Worm (Caenorhabditis elegans) whole organism, midembryonic: Measurements from ENCODE around the gene C05D11.8.

Experiments
- T22C8.4 ChIP-seq: fragments of 200-800 bp; sonication (Bioruptor generic); IDR thresholded peaks from 2 replicates; pipeline ENCODE4 v1.3.6; 2022; ENCODE audit warnings: missing genetic modification characterization, missing compliant biosample characterization
- cog-1 ChIP-seq: sonication (generic microtip); optimal IDR thresholded peaks from 2 replicates; lab custom pipeline; 2016; ENCODE audit warnings: missing genetic modification characterization, missing compliant biosample characterization
- flt-1 ChIP-seq: fragments of 200-800 bp; sonication (Bioruptor generic); IDR thresholded peaks from 2 replicates; pipeline ENCODE4 v1.3.6; 2022; ENCODE audit warnings: missing genetic modification characterization, missing compliant biosample characterization
- klf-2 ChIP-seq: fragments of 200-800 bp; sonication (Bioruptor generic); conservative IDR thresholded peaks from 2 replicates; pipeline ENCODE4 v1.3.6; 2022; ENCODE audit warnings: missing genetic modification reagents, missing genetic modification characterization, missing compliant biosample characterization
- med-1 ChIP-seq: sonication (generic microtip); optimal IDR thresholded peaks from 2 replicates; lab custom pipeline; 2017; ENCODE audit warnings: missing genetic modification characterization, mild to moderate bottlenecking, missing compliant biosample characterization, antibody characterized with exemption, missing genetic modification reagents; ENCODE audit not compliant: insufficient read depth
- ref-1 ChIP-seq: fragments of 200-800 bp; sonication (Bioruptor generic); conservative IDR thresholded peaks from 2 replicates; pipeline ENCODE4 v1.3.6; 2022; ENCODE audit warnings: missing genetic modification reagents, missing genetic modification characterization, missing compliant biosample characterization
- tab-1 ChIP-seq: fragments of 200-800 bp; sonication (Bioruptor generic); IDR thresholded peaks from 2 replicates; pipeline ENCODE4 v1.3.6; 2022; ENCODE audit warnings: missing genetic modification characterization, missing compliant biosample characterization
- ztf-23 ChIP-seq: fragments of 200-800 bp; sonication (Bioruptor generic); IDR thresholded peaks from 2 replicates; pipeline ENCODE4 v1.3.6; 2022; ENCODE audit warnings: missing genetic modification reagents, missing genetic modification characterization, missing compliant biosample characterization
- ztf-29 ChIP-seq: fragments of 200-800 bp; sonication (Bioruptor generic); IDR thresholded peaks from 2 replicates; pipeline ENCODE4 v1.3.6; 2022; ENCODE audit warnings: missing genetic modification reagents, missing genetic modification characterization, missing compliant biosample characterization

C05D11.8 gene

ce11 chrIII:6432939-6433338 is 5.8 kb upstream of the C05D11.8 start, which contains the start of gene vps-16:
TSS of gene vps-16 (plus strand) at chrIII:6433239.
- TF ChIP-seq tab-1 (GFP tag; lab: Robert Waterston, UW) (no peak), med-1 (GFP tag; lab: Kevin White, UChicago) (no peak), ztf-23 (GFP tag; lab: Robert Waterston, UW) (no peak), klf-2 (GFP tag; lab: Robert Waterston, UW) (no peak), ztf-29 (GFP tag; lab: Robert Waterston, UW) (no peak), cog-1 (tag; lab: Kevin White, UChicago) (no peak), ref-1 (GFP tag; lab: Robert Waterston, UW) (no peak), flt-1 (GFP tag; lab: Robert Waterston, UW) (no peak), T22C8.4 (GFP tag; lab: Robert Waterston, UW) (no peak)

- no peak for TF ChIP-seq ref-1 (GFP tag; lab: Robert Waterston, UW)
- TF ChIP-seq flt-1 (GFP tag; lab: Robert Waterston, UW), result peak; percentile 68; the same call in 1 of the 2 replicates
These were observed 4.7 kb upstream of the C05D11.8 start, which contains the start of the genes mrps-17 and txdc-9 for ce11 chrIII:6431766-6432228. TSS of gene mrps-17 (minus strand) at chrIII:6431798. TSS of gene txdc-9 (plus strand) at chrIII:6432178.

ce11 chrIII:6430834-6431233 is 3.7 kb upstream of the C05D11.8 start, which contains the start of gene popl-1:
TSS of gene popl-1 (minus strand) at chrIII:6430934.
- TF ChIP-seq ztf-23 (GFP tag; lab: Robert Waterston, UW) (no peak), ztf-29 (GFP tag; lab: Robert Waterston, UW) (no peak), flt-1 (GFP tag; lab: Robert Waterston, UW) (no peak), ref-1 (GFP tag; lab: Robert Waterston, UW) (no peak), T22C8.4 (GFP tag; lab: Robert Waterston, UW) (no peak)

- TF ChIP-seq ztf-23 (GFP tag; lab: Robert Waterston, UW) (no peak), klf-2 (GFP tag; lab: Robert Waterston, UW) (no peak), ztf-29 (GFP tag; lab: Robert Waterston, UW) (no peak), tab-1 (GFP tag; lab: Robert Waterston, UW) (no peak), T22C8.4 (GFP tag; lab: Robert Waterston, UW) (no peak), ref-1 (GFP tag; lab: Robert Waterston, UW) (no peak), med-1 (GFP tag; lab: Kevin White, UChicago) (no peak), flt-1 (GFP tag; lab: Robert Waterston, UW) (no peak), cog-1 (tag; lab: Kevin White, UChicago) (no peak)
These were observed 4.4 kb downstream of the C05D11.8 start for ce11 chrIII:6422721-6423120.

- TF ChIP-seq T22C8.4 (GFP tag; lab: Robert Waterston, UW) (no peak), ztf-23 (GFP tag; lab: Robert Waterston, UW) (no peak), ztf-29 (GFP tag; lab: Robert Waterston, UW) (no peak), flt-1 (GFP tag; lab: Robert Waterston, UW) (no peak), klf-2 (GFP tag; lab: Robert Waterston, UW) (no peak), ref-1 (GFP tag; lab: Robert Waterston, UW) (no peak), tab-1 (GFP tag; lab: Robert Waterston, UW) (no peak), med-1 (GFP tag; lab: Kevin White, UChicago) (no peak), cog-1 (tag; lab: Kevin White, UChicago) (no peak)
These were observed 5.1 kb downstream of the C05D11.8 start for ce11 chrIII:6421973-6422511.

ce11 chrIII:6421473-6421872 is 5.6 kb downstream of the C05D11.8 start:
- TF ChIP-seq ztf-23 (GFP tag; lab: Robert Waterston, UW) (no peak), flt-1 (GFP tag; lab: Robert Waterston, UW) (no peak), tab-1 (GFP tag; lab: Robert Waterston, UW) (no peak), klf-2 (GFP tag; lab: Robert Waterston, UW) (no peak), T22C8.4 (GFP tag; lab: Robert Waterston, UW) (no peak), cog-1 (tag; lab: Kevin White, UChicago) (no peak), ztf-29 (GFP tag; lab: Robert Waterston, UW) (no peak), ref-1 (GFP tag; lab: Robert Waterston, UW) (no peak), med-1 (GFP tag; lab: Kevin White, UChicago) (no peak)

- TF ChIP-seq ztf-29 (GFP tag; lab: Robert Waterston, UW) (peak; percentile 39; the same call in 1 of the 2 replicates), cog-1 (tag; lab: Kevin White, UChicago) (peak; percentile 33), flt-1 (GFP tag; lab: Robert Waterston, UW) (0 out of 2 replicates have a peak, but pooled peaks have one; percentile 8), ref-1 (GFP tag; lab: Robert Waterston, UW) (no peak)
These were observed 6.1 kb downstream of the C05D11.8 start for ce11 chrIII:6420995-6421404.

ce11 chrIII:6420201-6420600 is 6.9 kb downstream of the C05D11.8 start:
- no peak for TF ChIP-seq ref-1 (GFP tag; lab: Robert Waterston, UW)
- no peak for TF ChIP-seq med-1 (GFP tag; lab: Kevin White, UChicago)
- TF ChIP-seq tab-1 (GFP tag; lab: Robert Waterston, UW), result no peak
- no peak for TF ChIP-seq flt-1 (GFP tag; lab: Robert Waterston, UW)

ce11 chrIII:6419409-6419944 is 7.6 kb downstream of the C05D11.8 start, which contains the start of gene atgl-1:
TSS of gene atgl-1 (minus strand) at chrIII:6419459.
- no peak for TF ChIP-seq tab-1 (GFP tag; lab: Robert Waterston, UW)
- no peak for TF ChIP-seq T22C8.4 (GFP tag; lab: Robert Waterston, UW)
- no peak for TF ChIP-seq flt-1 (GFP tag; lab: Robert Waterston, UW)
- no peak for TF ChIP-seq cog-1 (tag; lab: Kevin White, UChicago)
- TF ChIP-seq ztf-23 (GFP tag; lab: Robert Waterston, UW), result no peak
- no peak for TF ChIP-seq klf-2 (GFP tag; lab: Robert Waterston, UW)
- no peak for TF ChIP-seq ztf-29 (GFP tag; lab: Robert Waterston, UW)
- no peak for TF ChIP-seq ref-1 (GFP tag; lab: Robert Waterston, UW)
- no peak for TF ChIP-seq med-1 (GFP tag; lab: Kevin White, UChicago)
